Worm (Caenorhabditis elegans) whole organism, L2 larva: Measurements from ENCODE around the gene C17H11.4.
A peak's percentile ranks its signal among the peaks of the same experiment; 100 is the strongest.

Source experiments
- C34F6.9 ChIP-seq: fragments of 150-350 bp; optimal IDR thresholded peaks from 2 replicates; lab custom pipeline; 2014; ENCODE audit warnings: missing biosample characterization, missing genetic modification characterization
- alr-1 ChIP-seq: fragments of 150-350 bp; optimal IDR thresholded peaks from 2 replicates; lab custom pipeline; 2014; ENCODE audit warnings: missing biosample characterization, missing genetic modification characterization
- aly-2 ChIP-seq: fragments of 150-350 bp; optimal IDR thresholded peaks from 2 replicates; lab custom pipeline; 2014; ENCODE audit warnings: missing biosample characterization, missing genetic modification characterization
- ama-1 ChIP-seq: fragments of 150-350 bp; optimal IDR thresholded peaks from 2 replicates; lab custom pipeline; 2018; ENCODE audit warnings: inconsistent platforms
- blmp-1 ChIP-seq: sonication (generic microtip); optimal IDR thresholded peaks from 2 replicates; lab custom pipeline; 2017; ENCODE audit warnings: missing genetic modification characterization, mild to moderate bottlenecking, missing compliant biosample characterization, antibody characterized with exemption, moderate library complexity; ENCODE audit not compliant: insufficient read depth
- crh-2 ChIP-seq: sonication (generic microtip); optimal IDR thresholded peaks from 2 replicates; lab custom pipeline; 2017; ENCODE audit warnings: missing biosample characterization, missing genetic modification characterization
- egl-27 ChIP-seq: sonication (generic microtip); optimal IDR thresholded peaks from 3 replicates; lab custom pipeline; 2017; ENCODE audit warnings: missing biosample characterization, missing genetic modification reagents, missing genetic modification characterization
- elt-3 ChIP-seq: sonication (generic microtip); optimal IDR thresholded peaks from 2 replicates; lab custom pipeline; 2017; ENCODE audit warnings: missing biosample characterization, missing genetic modification characterization
- fos-1 ChIP-seq: fragments of 150-350 bp; optimal IDR thresholded peaks from 2 replicates; lab custom pipeline; 2014; ENCODE audit warnings: missing biosample characterization, missing genetic modification characterization
- lsy-2 ChIP-seq, 2 experiments: fragments of 150-350 bp in 1 of 2; sonication (generic microtip) in 1 of 2; optimal IDR thresholded peaks; 2 replicates each; lab custom pipeline; 2014 to 2017; ENCODE audit warnings: missing biosample characterization in 2 of 2, missing genetic modification characterization in 2 of 2
- mab-5 ChIP-seq: fragments of 150-350 bp; optimal IDR thresholded peaks from 2 replicates; lab custom pipeline; 2014; ENCODE audit warnings: missing biosample characterization, missing genetic modification characterization
- mbf-1 ChIP-seq: sonication (generic microtip); optimal IDR thresholded peaks from 2 replicates; lab custom pipeline; 2017; ENCODE audit warnings: missing biosample characterization, missing genetic modification characterization
- mdl-1 ChIP-seq, 2 experiments: fragments of 150-350 bp in 1 of 2; sonication (generic microtip) in 1 of 2; optimal IDR thresholded peaks; 2 replicates each; lab custom pipeline; 2017; ENCODE audit warnings: missing biosample characterization in 2 of 2, missing genetic modification characterization in 2 of 2
- nhr-10 ChIP-seq: sonication (generic microtip); optimal IDR thresholded peaks from 2 replicates; lab custom pipeline; 2017; ENCODE audit warnings: missing biosample characterization, missing genetic modification characterization
- nhr-12 ChIP-seq: fragments of 150-350 bp; optimal IDR thresholded peaks from 2 replicates; lab custom pipeline; 2014; ENCODE audit warnings: missing biosample characterization, missing genetic modification characterization
- nhr-129 ChIP-seq: fragments of 150-350 bp; optimal IDR thresholded peaks from 2 replicates; lab custom pipeline; 2014; ENCODE audit warnings: missing biosample characterization, missing genetic modification characterization
- nhr-21 ChIP-seq: fragments of 150-350 bp; optimal IDR thresholded peaks from 2 replicates; lab custom pipeline; 2014; ENCODE audit warnings: missing biosample characterization, missing genetic modification characterization
- nhr-237 ChIP-seq: fragments of 150-350 bp; optimal IDR thresholded peaks from 2 replicates; lab custom pipeline; 2014; ENCODE audit warnings: missing biosample characterization, missing genetic modification characterization
- nhr-25 ChIP-seq: fragments of 150-350 bp; sonication (generic microtip); optimal IDR thresholded peaks from 3 replicates; lab custom pipeline; 2014; ENCODE audit warnings: missing biosample characterization, missing genetic modification characterization
- nhr-6 ChIP-seq: fragments of 150-350 bp; optimal IDR thresholded peaks from 2 replicates; lab custom pipeline; 2014; ENCODE audit warnings: missing biosample characterization, missing genetic modification characterization
- sem-4 ChIP-seq: fragments of 150-350 bp; optimal IDR thresholded peaks from 2 replicates; lab custom pipeline; 2014; ENCODE audit warnings: missing biosample characterization, missing genetic modification reagents, missing genetic modification characterization
- skn-1 ChIP-seq: sonication (generic microtip); optimal IDR thresholded peaks from 2 replicates; lab custom pipeline; 2017; ENCODE audit warnings: missing biosample characterization, missing genetic modification characterization
- sma-3 ChIP-seq: sonication (generic microtip); optimal IDR thresholded peaks from 2 replicates; lab custom pipeline; 2016; ENCODE audit warnings: missing genetic modification reagents, missing genetic modification characterization, missing compliant biosample characterization
- sma-9 ChIP-seq, 2 experiments: fragments of 150-350 bp in 1 of 2; sonication (generic microtip) in 1 of 2; optimal IDR thresholded peaks; 2 replicates each; lab custom pipeline; 2014 to 2016; ENCODE audit warnings: missing genetic modification characterization in 2 of 2, mild to moderate bottlenecking in 1 of 2, missing biosample characterization in 1 of 2, missing compliant biosample characterization in 1 of 2, missing genetic modification reagents in 1 of 2, moderate library complexity in 1 of 2
- snpc-4 ChIP-seq: fragments of 150-350 bp; optimal IDR thresholded peaks from 2 replicates; lab custom pipeline; 2014; ENCODE audit warnings: missing biosample characterization, missing genetic modification characterization
- unc-55 ChIP-seq: fragments of 150-350 bp; sonication (generic microtip); optimal IDR thresholded peaks from 3 replicates; lab custom pipeline; 2014; ENCODE audit warnings: missing biosample characterization, missing genetic modification reagents, missing genetic modification characterization
- ztf-4 ChIP-seq: fragments of 150-350 bp; optimal IDR thresholded peaks from 2 replicates; lab custom pipeline; 2014; ENCODE audit warnings: missing biosample characterization, missing genetic modification characterization

The C17H11.4 gene

DNA sequence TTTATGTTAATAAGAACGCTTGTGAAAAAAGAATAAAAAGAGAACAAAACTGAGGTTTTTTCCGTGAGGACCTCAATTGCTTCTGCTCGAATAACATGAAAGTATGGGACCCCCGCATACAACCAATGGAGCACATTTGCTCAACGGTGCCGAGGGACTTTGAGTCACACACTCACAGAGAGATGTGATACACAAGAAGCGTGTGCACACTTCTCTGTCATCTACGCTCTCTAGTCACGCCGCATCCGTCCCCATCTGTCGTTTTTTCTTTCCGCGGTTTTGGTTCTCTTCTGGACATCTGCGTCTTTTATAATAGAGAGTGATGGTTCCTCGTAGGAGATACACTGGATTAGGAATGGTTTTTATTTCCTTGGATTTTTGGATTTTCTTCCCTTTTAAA is 24.5 kb upstream of the C17H11.4 start (continued):
- no peak for TF ChIP-seq nhr-6 (tag; lab: Kevin White, UChicago)

DNA sequence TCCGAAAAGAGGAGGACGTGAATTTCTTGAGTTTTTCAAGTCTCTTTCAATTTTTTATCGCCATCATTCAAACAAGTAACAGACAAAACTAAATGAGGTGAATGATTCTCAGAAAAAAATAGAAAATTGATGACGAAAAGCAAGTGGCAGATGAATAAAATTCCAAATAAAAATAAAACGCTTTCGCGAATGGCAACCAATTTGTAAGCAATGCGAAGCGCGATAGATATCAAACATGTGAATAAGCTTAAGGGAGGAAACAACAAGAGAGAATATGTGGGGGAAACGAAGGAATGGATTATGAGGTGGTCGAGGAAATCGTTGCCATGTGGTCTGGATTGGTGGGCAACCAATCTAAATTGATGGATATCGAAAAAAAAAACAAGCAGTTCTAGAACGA is 23.0 kb upstream of the C17H11.4 start:
- TF ChIP-seq alr-1 (tag; lab: Kevin White, UChicago) (no peak), nhr-237 (tag; lab: Kevin White, UChicago) (no peak)

DNA sequence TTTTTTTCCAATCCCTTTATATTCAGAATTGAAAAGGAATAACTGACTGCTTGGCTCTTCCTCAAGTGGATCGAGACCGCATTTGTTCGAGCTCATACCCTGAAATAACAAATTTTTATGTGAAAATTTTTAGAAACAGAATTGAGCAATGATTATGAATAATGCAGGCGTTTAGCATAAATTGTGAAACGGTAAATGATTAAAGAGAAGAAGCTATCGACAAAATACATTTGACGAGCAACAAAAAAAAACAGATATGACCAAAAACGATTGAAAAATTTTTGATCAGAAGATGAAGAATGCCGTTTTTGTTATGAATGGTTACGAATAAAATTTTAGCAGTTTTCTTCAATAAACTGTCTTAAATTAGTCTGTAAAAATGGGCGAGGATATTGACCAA is 22.2 kb upstream of the C17H11.4 start, which contains the start of gene C17H11.6:
Gene C17H11.6, minus strand, starts transcription at position 101 of the 400 bp plus-strand sequence.
- TF ChIP-seq mab-5 (tag; lab: Kevin White, UChicago) (no peak), sma-3 (no peak)
- TF ChIP-seq, all 48 proteins: peak for 0

DNA sequence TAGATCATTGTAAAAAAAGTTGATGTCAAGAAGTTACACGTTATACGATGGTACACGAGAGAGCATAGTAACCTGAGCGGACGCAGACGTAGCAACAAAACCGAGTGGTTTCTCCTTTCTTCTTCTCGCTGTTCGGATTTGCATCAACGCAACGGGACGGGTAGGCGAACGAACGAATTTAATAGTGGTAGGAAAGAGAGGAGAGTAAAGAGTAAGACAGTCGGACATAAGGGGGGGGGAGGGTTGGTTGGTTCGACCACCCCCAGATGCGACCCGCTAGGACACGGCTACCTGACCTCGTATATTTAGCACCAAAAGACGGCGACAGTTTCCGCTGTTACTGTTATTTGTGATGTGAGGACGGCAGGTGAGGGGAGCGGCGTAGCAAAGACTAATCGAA is 19.8 kb upstream of the C17H11.4 start:
- TF ChIP-seq nhr-25 (tag; lab: Kevin White, UChicago) (peak; percentile 8), skn-1 (tag; lab: Kevin White, UChicago) (no peak)
- TF ChIP-seq, all 48 proteins: peak for 1

DNA sequence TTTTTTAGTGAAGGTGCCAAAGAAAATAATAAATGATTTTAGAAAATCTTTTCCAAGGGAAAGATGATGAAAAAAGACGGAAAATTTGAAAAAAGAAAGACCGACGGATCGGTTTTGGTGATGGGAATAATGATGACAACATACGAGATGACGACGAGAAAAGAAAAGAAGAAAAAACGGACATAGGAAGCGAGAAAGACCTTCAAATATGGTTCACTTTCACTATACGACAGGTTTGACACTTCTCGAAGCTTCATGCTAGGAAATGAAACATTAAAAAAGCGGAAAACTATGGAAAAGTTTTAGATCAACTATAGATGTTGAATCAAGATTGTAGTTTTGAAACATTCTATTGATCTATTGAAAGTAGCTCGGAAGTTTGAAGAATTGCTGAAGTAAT is 18.8 kb upstream of the C17H11.4 start:
- TF ChIP-seq blmp-1 (tag; lab: Kevin White, UChicago) (peak; percentile 84), sem-4 (tag; lab: Kevin White, UChicago) (peak; percentile 2), egl-27 (no peak)

DNA sequence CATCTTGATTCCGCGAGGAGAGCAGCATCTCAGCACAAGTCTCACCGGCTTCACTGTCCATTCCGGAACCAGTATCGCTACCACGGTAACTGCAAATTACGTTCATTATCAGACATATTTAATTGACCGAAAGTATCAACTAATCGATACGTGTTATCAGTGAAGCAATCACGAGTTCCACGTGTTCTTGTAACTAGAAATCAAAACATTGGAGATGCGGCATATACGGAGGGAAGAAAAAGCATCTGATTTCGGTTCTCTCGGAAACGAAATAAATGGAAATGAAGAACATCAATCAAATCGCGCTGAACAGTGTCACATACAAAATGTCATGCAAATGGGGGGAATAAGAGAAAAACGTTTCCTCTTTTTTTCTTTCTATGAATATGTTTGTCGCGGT is 11.8 kb upstream of the C17H11.4 start:
- peak; percentile 28 for TF ChIP-seq crh-2 (tag; lab: Kevin White, UChicago)
- TF ChIP-seq ztf-4 (tag; lab: Kevin White, UChicago) = no peak
- TF ChIP-seq, all 48 proteins: peak for 1

DNA sequence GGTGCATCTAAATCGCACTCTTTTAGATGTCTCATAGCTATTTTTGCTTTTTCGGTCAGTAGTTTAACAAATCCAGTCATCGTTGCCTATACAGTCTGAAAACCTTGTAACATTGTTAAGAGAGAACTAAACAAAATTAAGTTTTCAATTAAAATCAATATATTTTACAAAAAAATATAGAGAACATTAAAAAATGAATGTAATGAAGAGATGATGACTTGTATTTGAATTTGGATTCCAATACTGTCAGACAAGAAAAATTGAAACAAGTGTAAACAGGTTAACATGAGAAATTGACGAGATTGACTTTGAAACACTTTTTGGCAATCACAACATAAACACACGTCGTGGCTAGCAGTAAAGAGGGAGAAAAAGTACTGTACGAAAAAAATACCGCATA is 3.6 kb upstream of the C17H11.4 start, which contains the start of gene C17H11.5:
Gene C17H11.5, minus strand, starts transcription at position 101 of the 400 bp plus-strand sequence.
- TF ChIP-seq ama-1 (lab: Kevin White, UChicago) = no peak
- TF ChIP-seq nhr-12 = no peak
- no peak for TF ChIP-seq nhr-25 (tag; lab: Kevin White, UChicago)
- TF ChIP-seq sma-9 (GFP tag; optimal IDR thresholded peaks at IDR 0.05; lab: Kevin White, UChicago) = no peak
- TF ChIP-seq sma-9 (tag; optimal IDR thresholded peaks at IDR 0.05; lab: Kevin White, UChicago) = no peak
- no peak for TF ChIP-seq aly-2 (tag; lab: Kevin White, UChicago)
- no peak for TF ChIP-seq mbf-1 (tag; lab: Kevin White, UChicago)
- TF ChIP-seq egl-27 = no peak
- TF ChIP-seq elt-3 = no peak
- no peak for TF ChIP-seq ztf-4 (tag; lab: Kevin White, UChicago)
- TF ChIP-seq unc-55 (GFP tag; lab: Kevin White, UChicago) = no peak
- no peak for TF ChIP-seq snpc-4 (tag; lab: Kevin White, UChicago)
- no peak for TF ChIP-seq nhr-6 (tag; lab: Kevin White, UChicago)
- no peak for TF ChIP-seq fos-1
- no peak for TF ChIP-seq lsy-2 (tag; optimal IDR thresholded peaks at IDR 0.05; lab: Kevin White, UChicago)

DNA sequence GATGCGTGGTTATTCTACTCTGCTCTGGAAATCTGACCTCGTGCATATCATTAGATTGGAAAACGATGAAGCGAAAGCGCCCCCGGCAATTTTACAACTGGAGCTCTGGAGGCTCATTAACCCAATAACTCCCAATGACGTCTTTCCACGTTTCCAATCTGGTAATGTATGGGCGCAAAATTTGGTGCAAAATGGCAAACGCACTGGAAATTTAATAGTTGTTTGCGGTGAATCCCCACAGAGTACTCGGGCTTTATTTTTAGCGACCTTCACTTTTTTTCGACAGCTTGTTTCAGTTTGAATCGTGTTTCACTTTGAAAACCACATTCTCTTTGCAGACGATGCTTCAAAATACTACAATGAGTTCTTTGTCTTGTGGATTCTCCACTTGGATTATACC is 7.8 kb downstream of the C17H11.4 start, which contains the start of gene C17H11.1:
Gene C17H11.1, plus strand, starts transcription at position 301 of the 400 bp plus-strand sequence.
- TF ChIP-seq mab-5 (tag; lab: Kevin White, UChicago) (no peak), nhr-21 (no peak), mdl-1 (tag; optimal IDR thresholded peaks at IDR 0.05; lab: Kevin White, UChicago) (no peak), lsy-2 (tag; optimal IDR thresholded peaks at IDR 0.05; lab: Kevin White, UChicago) (no peak), elt-3 (no peak)

DNA sequence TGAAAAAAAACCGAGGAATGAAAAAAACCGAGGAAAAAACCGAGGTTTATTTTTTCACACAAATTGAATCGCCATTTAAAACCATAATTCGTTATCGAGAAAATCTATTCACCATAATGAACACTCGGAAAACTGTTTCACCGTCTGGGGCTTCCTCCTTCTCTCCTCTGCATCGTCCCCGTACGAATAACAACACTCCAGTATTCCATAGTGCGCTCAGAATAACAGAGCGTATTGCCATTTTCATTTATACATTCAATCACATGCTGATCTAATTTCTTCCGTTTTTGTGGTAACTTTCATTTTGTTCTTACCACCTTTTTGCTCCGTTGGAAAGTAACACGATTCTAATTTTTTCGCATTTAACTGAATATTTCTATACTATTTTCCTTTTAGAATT is 11.9 kb downstream of the C17H11.4 start, which contains the start of gene C17H11.2:
Gene C17H11.2, plus strand, starts transcription at position 397 of the 400 bp plus-strand sequence.
- no peak for TF ChIP-seq nhr-25 (tag; lab: Kevin White, UChicago)
- TF ChIP-seq fos-1 = peak; percentile 32
- no peak for TF ChIP-seq mab-5 (tag; lab: Kevin White, UChicago)
- no peak for TF ChIP-seq nhr-10
- TF ChIP-seq nhr-129 (tag; lab: Kevin White, UChicago) = peak; percentile 47
- TF ChIP-seq crh-2 (tag; lab: Kevin White, UChicago) = no peak
- TF ChIP-seq C34F6.9 (tag; lab: Kevin White, UChicago) = peak; percentile 39
- peak; percentile 20 for TF ChIP-seq sma-9 (GFP tag; optimal IDR thresholded peaks at IDR 0.05; lab: Kevin White, UChicago)
- no peak for TF ChIP-seq sma-9 (tag; optimal IDR thresholded peaks at IDR 0.05; lab: Kevin White, UChicago)
- TF ChIP-seq, all 48 proteins: peak for 4
